Fruit fly (Drosophila melanogaster) whole organism, embryonic: ENCODE data around the gene CG5096.

ENCODE experiments used
- Atf3 ChIP-seq: fragments of 200-800 bp; sonication (Bioruptor generic); optimal IDR thresholded peaks from 3 replicates; lab custom pipeline; 2016; ENCODE audit warnings: missing biosample characterization, missing genetic modification characterization
- B-H2 ChIP-seq: fragments of 200-800 bp; sonication (Bioruptor generic); optimal IDR thresholded peaks from 2 replicates; lab custom pipeline; 2018; ENCODE audit warnings: missing biosample characterization, mild to moderate bottlenecking, missing genetic modification characterization
- CG10462 ChIP-seq: fragments of 200-800 bp; sonication (Bioruptor generic); optimal IDR thresholded peaks from 2 replicates; lab custom pipeline; 2016; ENCODE audit warnings: missing biosample characterization, missing genetic modification characterization
- CG10565 ChIP-seq: fragments of 200-800 bp; sonication (Bioruptor generic); optimal IDR thresholded peaks from 3 replicates; lab custom pipeline; 2016; ENCODE audit warnings: missing biosample characterization, mild to moderate bottlenecking, missing genetic modification characterization
- CG11085 ChIP-seq: fragments of 200-800 bp; sonication (Bioruptor generic); IDR thresholded peaks from 2 replicates; pipeline ENCODE4 v1.3.6; 2022; ENCODE audit warnings: missing biosample characterization, missing genetic modification characterization
- CG14441 ChIP-seq: fragments of 200-800 bp; sonication (Bioruptor generic); IDR thresholded peaks from 2 replicates; pipeline ENCODE4 v1.3.6; 2022; ENCODE audit warnings: missing biosample characterization, missing genetic modification characterization
- CG14710 ChIP-seq: fragments of 200-800 bp; sonication (Bioruptor generic); optimal IDR thresholded peaks from 3 replicates; lab custom pipeline; 2019; ENCODE audit warnings: missing biosample characterization, mild to moderate bottlenecking, missing genetic modification characterization, moderate library complexity
- CG15269 ChIP-seq: fragments of 200-800 bp; sonication (Bioruptor generic); optimal IDR thresholded peaks from 2 replicates; lab custom pipeline; 2018; ENCODE audit warnings: missing biosample characterization, mild to moderate bottlenecking, missing genetic modification characterization, moderate library complexity
- CG17359 ChIP-seq: fragments of 200-800 bp; sonication (Bioruptor generic); optimal IDR thresholded peaks from 3 replicates; lab custom pipeline; 2018; ENCODE audit warnings: missing biosample characterization, mild to moderate bottlenecking, missing genetic modification characterization, moderate library complexity
- CG17612 ChIP-seq: fragments of 200-800 bp; sonication (Bioruptor generic); IDR thresholded peaks from 2 replicates; pipeline ENCODE4 v1.3.6; 2022; ENCODE audit warnings: missing biosample characterization, missing genetic modification characterization
- CG2678 ChIP-seq: fragments of 200-800 bp; sonication (Bioruptor generic); optimal IDR thresholded peaks from 3 replicates; lab custom pipeline; 2019; ENCODE audit warnings: missing biosample characterization, mild to moderate bottlenecking, missing genetic modification characterization, moderate library complexity
- CG30020 ChIP-seq: fragments of 200-800 bp; optimal IDR thresholded peaks from 2 replicates; lab custom pipeline; 2019; ENCODE audit warnings: missing biosample characterization, mild to moderate bottlenecking, missing genetic modification characterization, moderate library complexity
- CG30431 ChIP-seq: fragments of 200-800 bp; sonication (Bioruptor generic); optimal IDR thresholded peaks from 2 replicates; lab custom pipeline; 2017; ENCODE audit warnings: missing biosample characterization, missing genetic modification characterization
- CG32767 ChIP-seq: fragments of 200-800 bp; sonication (Bioruptor generic); IDR thresholded peaks from 2 replicates; pipeline ENCODE4 v1.3.6; 2022; ENCODE audit warnings: missing biosample characterization, missing genetic modification characterization
- CG34224 ChIP-seq: fragments of 200-800 bp; sonication (Bioruptor generic); IDR thresholded peaks from 3 replicates; pipeline ENCODE4 v1.3.6; 2022; ENCODE audit warnings: missing biosample characterization, missing genetic modification characterization; ENCODE audit not compliant: partially characterized antibody
- CG3847 ChIP-seq: fragments of 200-800 bp; sonication (Bioruptor generic); IDR thresholded peaks from 2 replicates; pipeline ENCODE4 v1.3.6; 2022; ENCODE audit warnings: missing biosample characterization, missing genetic modification characterization
- CG4707 ChIP-seq: fragments of 200-800 bp; sonication (Bioruptor generic); optimal IDR thresholded peaks from 2 replicates; lab custom pipeline; 2018; ENCODE audit warnings: missing biosample characterization, mild to moderate bottlenecking, missing genetic modification characterization, moderate library complexity
- CG6175 ChIP-seq: fragments of 200-800 bp; sonication (Bioruptor generic); IDR thresholded peaks from 3 replicates; pipeline ENCODE4 v1.3.6; 2022; ENCODE audit warnings: missing biosample characterization, missing genetic modification characterization
- CG7556 ChIP-seq: fragments of 200-800 bp; sonication (Bioruptor generic); optimal IDR thresholded peaks from 2 replicates; lab custom pipeline; 2017; ENCODE audit warnings: missing biosample characterization, mild to moderate bottlenecking, missing genetic modification characterization
- CG7987 ChIP-seq: fragments of 200-800 bp; sonication (Bioruptor generic); optimal IDR thresholded peaks from 2 replicates; lab custom pipeline; 2018; ENCODE audit warnings: missing biosample characterization, mild to moderate bottlenecking, missing genetic modification characterization, moderate library complexity
- CG8765 ChIP-seq: fragments of 200-800 bp; sonication (Bioruptor generic); IDR thresholded peaks from 2 replicates; pipeline ENCODE4 v1.3.6; 2022; ENCODE audit warnings: missing biosample characterization, missing genetic modification characterization
- CG9215 ChIP-seq: fragments of 200-800 bp; sonication (Bioruptor generic); IDR thresholded peaks from 2 replicates; pipeline ENCODE4 v1.3.6; 2022; ENCODE audit warnings: missing biosample characterization, missing genetic modification characterization
- CoRest ChIP-seq: fragments of 200-800 bp; sonication (Bioruptor generic); optimal IDR thresholded peaks from 3 replicates; lab custom pipeline; 2018; ENCODE audit warnings: missing biosample characterization, mild to moderate bottlenecking, missing genetic modification characterization, moderate library complexity
- CrebB ChIP-seq: fragments of 200-800 bp; sonication (Bioruptor generic); optimal IDR thresholded peaks from 3 replicates; lab custom pipeline; 2018; ENCODE audit warnings: missing biosample characterization, mild to moderate bottlenecking, missing genetic modification characterization
- Dfd ChIP-seq, 2 experiments: fragments of >200 bp; optimal IDR thresholded peaks; 2 replicates each; lab custom pipeline; 2017; ENCODE audit warnings: missing biosample characterization in 2 of 2, missing genetic modification characterization in 2 of 2
- Doc3 ChIP-seq: fragments of 200-800 bp; sonication (Bioruptor generic); IDR thresholded peaks from 3 replicates; pipeline ENCODE4 v1.3.6; 2022; ENCODE audit warnings: missing biosample characterization, missing genetic modification characterization; ENCODE audit not compliant: partially characterized antibody
- Eip74EF ChIP-seq, 2 experiments: fragments of 200-800 bp in 1 of 2; fragments of >200 bp in 1 of 2; sonication (Bioruptor generic) in 1 of 2; optimal IDR thresholded peaks; 2 replicates each; lab custom pipeline; 2017 to 2019; ENCODE audit warnings: missing biosample characterization in 2 of 2, missing genetic modification characterization in 2 of 2, mild to moderate bottlenecking in 1 of 2, moderate library complexity in 1 of 2
- Gsc ChIP-seq: fragments of 200-800 bp; sonication (Bioruptor generic); IDR thresholded peaks from 2 replicates; pipeline ENCODE4 v1.3.6; 2022; ENCODE audit warnings: missing biosample characterization, missing genetic modification characterization
- Gug ChIP-seq: fragments of 200-800 bp; sonication (Bioruptor generic); IDR thresholded peaks from 4 replicates; pipeline ENCODE4 v1.3.6; 2022; ENCODE audit warnings: missing biosample characterization, missing genetic modification characterization
- Hey ChIP-seq: fragments of 200-800 bp; sonication (Bioruptor generic); optimal IDR thresholded peaks from 3 replicates; lab custom pipeline; 2018; ENCODE audit warnings: missing biosample characterization, mild to moderate bottlenecking, missing genetic modification characterization
- Hr78 ChIP-seq, 2 experiments: fragments of 200-800 bp in 1 of 2; fragments of >200 bp in 1 of 2; sonication (Bioruptor generic) in 1 of 2; optimal IDR thresholded peaks; 2 replicates each; lab custom pipeline; 2017 to 2019; ENCODE audit warnings: missing biosample characterization in 2 of 2, missing genetic modification characterization in 2 of 2, mild to moderate bottlenecking in 1 of 2, moderate library complexity in 1 of 2
- Opbp ChIP-seq: fragments of 200-800 bp; sonication (Bioruptor generic); IDR thresholded peaks from 3 replicates; pipeline ENCODE4 v1.3.6; 2022; ENCODE audit warnings: missing biosample characterization, missing genetic modification characterization; ENCODE audit not compliant: partially characterized antibody
- PHDP ChIP-seq: fragments of 200-800 bp; sonication (Bioruptor generic); optimal IDR thresholded peaks from 3 replicates; lab custom pipeline; 2018; ENCODE audit warnings: missing biosample characterization, mild to moderate bottlenecking, missing genetic modification characterization, moderate library complexity
- Poxn ChIP-seq: fragments of 200-800 bp; sonication (Bioruptor generic); IDR thresholded peaks from 2 replicates; pipeline ENCODE4 v1.3.6; 2022; ENCODE audit warnings: missing biosample characterization, missing genetic modification characterization
- Trl ChIP-seq, 3 experiments: fragments of >200 bp in 2 of 3; fragments of 200-800 bp in 1 of 3; sonication (Bioruptor generic) in 1 of 3; optimal IDR thresholded peaks; 2 replicates in 1 of 3; 3 replicates in 2 of 3; lab custom pipeline; 2016 to 2017; ENCODE audit warnings: missing biosample characterization in 1 of 3, missing genetic modification characterization in 1 of 3
- ara ChIP-seq: fragments of 200-800 bp; sonication (Bioruptor generic); IDR thresholded peaks from 2 replicates; pipeline ENCODE4 v1.3.6; 2022; ENCODE audit warnings: missing biosample characterization, missing genetic modification characterization
- ato ChIP-seq: fragments of 200-800 bp; sonication (Bioruptor generic); IDR thresholded peaks from 2 replicates; pipeline ENCODE4 v1.3.6; 2022; ENCODE audit warnings: missing biosample characterization, missing genetic modification characterization; ENCODE audit not compliant: partially characterized antibody
- cg ChIP-seq: fragments of 200-800 bp; sonication (Bioruptor generic); optimal IDR thresholded peaks from 3 replicates; lab custom pipeline; 2019; ENCODE audit warnings: missing biosample characterization, mild to moderate bottlenecking, missing genetic modification characterization, moderate library complexity
- danr ChIP-seq: fragments of 200-800 bp; sonication (Bioruptor generic); IDR thresholded peaks from 2 replicates; pipeline ENCODE4 v1.3.6; 2022; ENCODE audit warnings: missing biosample characterization, missing genetic modification characterization
- fd3F ChIP-seq: fragments of 200-800 bp; sonication (Bioruptor generic); optimal IDR thresholded peaks from 2 replicates; lab custom pipeline; 2018; ENCODE audit warnings: missing biosample characterization, mild to moderate bottlenecking, missing genetic modification characterization, moderate library complexity
- kay ChIP-seq: fragments of 200-800 bp; sonication (Bioruptor generic); optimal IDR thresholded peaks from 2 replicates; lab custom pipeline; 2016; ENCODE audit warnings: missing biosample characterization, missing genetic modification characterization
- luna ChIP-seq: fragments of 200-800 bp; sonication (Bioruptor generic); optimal IDR thresholded peaks from 2 replicates; lab custom pipeline; 2016; ENCODE audit warnings: missing biosample characterization, missing genetic modification characterization
- org-1 ChIP-seq: fragments of 200-800 bp; sonication (Bioruptor generic); optimal IDR thresholded peaks from 2 replicates; lab custom pipeline; 2017; ENCODE audit warnings: missing biosample characterization, missing genetic modification characterization
- pita ChIP-seq: fragments of 200-800 bp; sonication (Bioruptor generic); optimal IDR thresholded peaks from 2 replicates; lab custom pipeline; 2017; ENCODE audit warnings: missing biosample characterization, mild to moderate bottlenecking, missing genetic modification characterization
- sc ChIP-seq, 3 experiments: fragments of >200 bp in 2 of 3; fragments of 200-800 bp in 1 of 3; sonication (Bioruptor generic) in 1 of 3; optimal IDR thresholded peaks; 2 replicates in 2 of 3; 3 replicates in 1 of 3; lab custom pipeline; 2017; ENCODE audit warnings: mild to moderate bottlenecking in 1 of 3, missing biosample characterization in 1 of 3, missing genetic modification characterization in 1 of 3, missing genetic modification reagents in 1 of 3
- sqz ChIP-seq: fragments of 200-800 bp; sonication (Bioruptor generic); optimal IDR thresholded peaks from 3 replicates; lab custom pipeline; 2018; ENCODE audit warnings: missing biosample characterization, mild to moderate bottlenecking, missing genetic modification characterization
- tin ChIP-seq: fragments of 200-800 bp; sonication (Bioruptor generic); optimal IDR thresholded peaks from 3 replicates; lab custom pipeline; 2016; ENCODE audit warnings: missing biosample characterization, missing genetic modification characterization
- wek ChIP-seq: fragments of 200-800 bp; sonication (Bioruptor generic); optimal IDR thresholded peaks from 3 replicates; lab custom pipeline; 2018; ENCODE audit warnings: missing biosample characterization, mild to moderate bottlenecking, missing genetic modification characterization, moderate library complexity
- zfh1 ChIP-seq: fragments of 200-800 bp; sonication (Bioruptor generic); IDR thresholded peaks from 3 replicates; pipeline ENCODE4 v1.3.6; 2022; ENCODE audit warnings: missing biosample characterization, missing genetic modification characterization

The CG5096 gene

dm6 chr2L:10334854-10335277 is 47.2 kb upstream of the CG5096 start (continued):
- no peak for TF ChIP-seq CG6175 (GFP tag; lab: Robert Waterston, UW)
- TF ChIP-seq Dfd (GFP tag; optimal IDR thresholded peaks at IDR 0.05; lab: Kevin White, UChicago): no peak
- peak; percentile 65 for TF ChIP-seq CG4707
- peak in 1 of 2 experiments; percentile 93 for TF ChIP-seq Eip74EF (GFP tag; optimal IDR thresholded peaks at IDR 0.05; lab: Kevin White, UChicago)
- no peak for TF ChIP-seq CG8765 (GFP tag; lab: Robert Waterston, UW)
- peak; percentile 90 for TF ChIP-seq kay (GFP tag; lab: Kevin White, UChicago)
- TF ChIP-seq CG32767 (GFP tag; lab: Robert Waterston, UW): peak; percentile 59; the same call in 1 of the 2 replicates
- no peak for TF ChIP-seq CG11085
- TF ChIP-seq CG9215: no peak
- TF ChIP-seq org-1 (GFP tag; lab: Kevin White, UChicago): no peak
- TF ChIP-seq CG30020 (tag; lab: Kevin White, UChicago): peak; percentile 96
- no peak for TF ChIP-seq CG10565 (GFP tag; lab: Kevin White, UChicago)
- TF ChIP-seq pita (GFP tag; lab: Kevin White, UChicago): no peak
- no peak for TF ChIP-seq Poxn (GFP tag; lab: Robert Waterston, UW)
- peak; percentile 47 for TF ChIP-seq CG7556 (GFP tag; lab: Kevin White, UChicago)
- peak; percentile 69 for TF ChIP-seq ara
- TF ChIP-seq ato (GFP tag; lab: Robert Waterston, UW): peak; percentile 13; the same call in 1 of the 2 replicates
- peak; percentile 66 for TF ChIP-seq CG34224 (GFP tag; lab: Robert Waterston, UW)
- TF ChIP-seq zfh1 (GFP tag; lab: Robert Waterston, UW): no peak
- no peak; the same call in 2 of the 3 replicates for TF ChIP-seq Opbp
- TF ChIP-seq CG7987 (GFP tag; lab: Kevin White, UChicago): peak; percentile 87
- TF ChIP-seq fd3F (GFP tag; lab: Kevin White, UChicago): peak; percentile 24
- peak; percentile 89 for TF ChIP-seq CrebB
- peak; percentile 65 for TF ChIP-seq PHDP
- TF ChIP-seq Trl (optimal IDR thresholded peaks at IDR 0.05; lab: Kevin White, UChicago): peak in 1 of 2 experiments; percentile 31
- TF ChIP-seq Trl (GFP tag; optimal IDR thresholded peaks at IDR 0.05; lab: Kevin White, UChicago): peak; percentile 45
- TF ChIP-seq CG14441: peak; percentile 51; the same call in 1 of the 2 replicates
- TF ChIP-seq CG17612 (GFP tag; lab: Robert Waterston, UW): no peak
- peak; percentile 10 for TF ChIP-seq CoRest (tag; lab: Kevin White, UChicago)
- TF ChIP-seq B-H2: peak; percentile 87
- TF ChIP-seq sc (optimal IDR thresholded peaks at IDR 0.05; lab: Kevin White, UChicago): no peak
- TF ChIP-seq sc (GFP tag; optimal IDR thresholded peaks at IDR 0.05; lab: Kevin White, UChicago): peak; percentile 11
- TF ChIP-seq luna (GFP tag; lab: Kevin White, UChicago): no peak
- peak; percentile 73 for TF ChIP-seq CG2678 (tag; lab: Kevin White, UChicago)
- peak; percentile 100 for TF ChIP-seq cg (GFP tag; lab: Kevin White, UChicago)
- TF ChIP-seq CG15269: peak; percentile 36
- peak; percentile 76 for TF ChIP-seq sqz (GFP tag; lab: Kevin White, UChicago)
- TF ChIP-seq Hr78 (GFP tag; optimal IDR thresholded peaks at IDR 0.05; lab: Kevin White, UChicago): peak in 1 of 2 experiments; percentile 51
- TF ChIP-seq Gug (GFP tag; lab: Robert Waterston, UW): no peak
- TF ChIP-seq Doc3 (GFP tag; lab: Robert Waterston, UW): 0 out of 3 replicates have a peak, but pooled peaks have one; percentile 11
- peak; percentile 59 for TF ChIP-seq CG17359 (tag; lab: Kevin White, UChicago)
- no peak for TF ChIP-seq CG10462 (GFP tag; lab: Kevin White, UChicago)
- no peak for TF ChIP-seq CG30431 (GFP tag; lab: Kevin White, UChicago)
- TF ChIP-seq CG3847 (GFP tag; lab: Robert Waterston, UW): no peak
- no peak for TF ChIP-seq danr (GFP tag; lab: Robert Waterston, UW)
- TF ChIP-seq Gsc (GFP tag; lab: Robert Waterston, UW): no peak
- peak; percentile 80 for TF ChIP-seq wek (GFP tag; lab: Kevin White, UChicago)
- no peak for TF ChIP-seq Atf3 (GFP tag; lab: Kevin White, UChicago)
- no peak for TF ChIP-seq Hey (tag; lab: Kevin White, UChicago)
- peak; percentile 38 for TF ChIP-seq tin (GFP tag; lab: Kevin White, UChicago)
- peak; percentile 56 for TF ChIP-seq CG14710
